Fruit fly (Drosophila melanogaster): ENCODE measurements around the gene Sap47.

Gene Sap47

dm6 chr3R:15933609-15934232 lies 1.2 kb upstream of the Sap47 start, which contains the start of the genes CG5478 and blp (continued):
- TF ChIP-seq CG4424 (GFP tag; optimal IDR thresholded peaks at IDR 0.05) (no peak), CG7839 (tag; optimal IDR thresholded peaks at IDR 0.05) (no peak), cato (GFP tag; optimal IDR thresholded peaks at IDR 0.05; ENCODE audit: borderline replicate concordance) (no peak), CG12299 (tag; optimal IDR thresholded peaks at IDR 0.05) (peak; percentile 23), toy (GFP tag; IDR thresholded peaks at IDR 0.05) (no peak), kni (GFP tag; optimal IDR thresholded peaks at IDR 0.05) (peak; percentile 26), ap (GFP tag; IDR thresholded peaks at IDR 0.05) (no peak), Nf-YB (GFP tag; optimal IDR thresholded peaks at IDR 0.05) (no peak), sr (GFP tag; IDR thresholded peaks at IDR 0.05) (no peak), trem (tag; optimal IDR thresholded peaks at IDR 0.05) (peak; percentile 49), knrl (GFP tag; IDR thresholded peaks at IDR 0.05; ENCODE audit: partially characterized antibody) (peak; percentile 78), CG4404 (GFP tag; IDR thresholded peaks at IDR 0.05) (no peak), CG1603 (tag; optimal IDR thresholded peaks at IDR 0.05) (peak; percentile 31), lbe (GFP tag; optimal IDR thresholded peaks at IDR 0.05) (peak; percentile 37), ewg (GFP tag; optimal IDR thresholded peaks at IDR 0.05) (no peak), Trl (optimal IDR thresholded peaks at IDR 0.05) (no peak), Trl (GFP tag; optimal IDR thresholded peaks at IDR 0.05) (no peak), CG6854 (GFP tag; optimal IDR thresholded peaks at IDR 0.05) (no peak), repo (GFP tag; optimal IDR thresholded peaks at IDR 0.05) (no peak), CG2199 (GFP tag; IDR thresholded peaks at IDR 0.05) (no peak), CG6791 (GFP tag; IDR thresholded peaks at IDR 0.05; ENCODE audit: partially characterized antibody) (peak; percentile 94), ssp (GFP tag; IDR thresholded peaks at IDR 0.05) (no peak), nerfin-2 (GFP tag; IDR thresholded peaks at IDR 0.05; ENCODE audit: partially characterized antibody) (peak; percentile 90), CG8359 (GFP tag; optimal IDR thresholded peaks at IDR 0.05; ENCODE audit: borderline replicate concordance) (no peak), Ets97D (GFP tag; optimal IDR thresholded peaks at IDR 0.05) (peak; percentile 10), Kr (GFP tag; optimal IDR thresholded peaks at IDR 0.05) (no peak), CG17361 (GFP tag; IDR thresholded peaks at IDR 0.05) (no peak), ind (GFP tag; optimal IDR thresholded peaks at IDR 0.05) (no peak), pzg (GFP tag; optimal IDR thresholded peaks at IDR 0.05) (peak; percentile 69), CG7987 (GFP tag; optimal IDR thresholded peaks at IDR 0.05) (no peak), Awh (GFP tag; IDR thresholded peaks at IDR 0.05) (no peak), CG12942 (GFP tag; optimal IDR thresholded peaks at IDR 0.05) (no peak), CG10267 (tag; optimal IDR thresholded peaks at IDR 0.05) (peak; percentile 27), CG9932 (GFP tag; IDR thresholded peaks at IDR 0.05) (no peak), Dp (GFP tag; optimal IDR thresholded peaks at IDR 0.05) (peak; percentile 88), CG15514 (GFP tag; optimal IDR thresholded peaks at IDR 0.05) (peak; percentile 5), Stat92E (GFP tag; optimal IDR thresholded peaks at IDR 0.05) (peak in 1 of 3 experiments; percentile 10), sim (GFP tag; IDR thresholded peaks at IDR 0.05) (no peak), CG9437 (GFP tag; optimal IDR thresholded peaks at IDR 0.05) (no peak), mld (GFP tag; IDR thresholded peaks at IDR 0.05; ENCODE audit: partially characterized antibody) (peak; percentile 66; the same call in 2 of the 3 replicates), pho (GFP tag; optimal IDR thresholded peaks at IDR 0.05) (no peak), Pdp1 (GFP tag; optimal IDR thresholded peaks at IDR 0.05) (peak in 1 of 2 experiments; percentile 97), psq (GFP tag; optimal IDR thresholded peaks at IDR 0.05) (no peak), CG15073 (GFP tag; optimal IDR thresholded peaks at IDR 0.05) (no peak), CG8924 (tag; optimal IDR thresholded peaks at IDR 0.05) (no peak), Dll (GFP tag; IDR thresholded peaks at IDR 0.05; ENCODE audit: partially characterized antibody) (peak; percentile 94), schlank (tag; optimal IDR thresholded peaks at IDR 0.05) (no peak), sna (GFP tag; IDR thresholded peaks at IDR 0.05; ENCODE audit: partially characterized antibody) (peak; percentile 87), sd (tag; optimal IDR thresholded peaks at IDR 0.05) (peak; percentile 49)

Data from whole organism, embryonic.